Worm (Caenorhabditis elegans) whole organism, L4/young adult: Measurements from ENCODE around the gene F54F7.14.

Source experiments
- W03F9.2 ChIP-seq: fragments of 150-350 bp; optimal IDR thresholded peaks from 2 replicates; lab custom pipeline; 2014; ENCODE audit warnings: missing biosample characterization, missing genetic modification characterization
- him-1 ChIP-seq: sonication (generic microtip); optimal IDR thresholded peaks from 2 replicates; lab custom pipeline; 2016; ENCODE audit warnings: missing genotype, missing genetic modification reagents, missing genetic modification characterization, missing compliant biosample characterization

DNA sequence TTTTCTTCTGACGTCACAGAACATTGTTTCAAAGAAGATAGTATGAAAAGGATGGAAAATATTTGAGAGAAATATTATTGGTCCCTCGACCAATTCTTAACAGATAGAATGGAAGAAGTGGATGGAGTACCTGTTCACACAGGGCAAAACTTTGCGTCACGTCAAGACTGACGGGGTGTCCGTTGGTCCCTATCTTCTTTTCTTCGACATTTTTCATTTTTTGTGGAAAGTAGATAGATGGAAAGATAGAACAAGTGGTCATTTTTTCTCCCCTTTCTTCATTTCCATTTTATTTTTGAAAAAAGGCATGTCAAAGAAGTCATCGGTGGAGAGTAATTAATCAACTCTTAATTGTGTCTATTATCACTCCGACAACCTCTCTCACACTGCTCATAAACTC lies 32.0 kb upstream of the F54F7.14 start:
- TF ChIP-seq W03F9.2 (tag; lab: Kevin White, UChicago) = no peak
- TF ChIP-seq him-1 (tag; lab: Kevin White, UChicago) = no peak
